Worm (Caenorhabditis elegans) whole organism, young adult: ENCODE measurements around the gene nhr-186.

ENCODE experiments used
- F22D6.2 ChIP-seq: sonication (generic microtip); optimal IDR thresholded peaks from 2 replicates; lab custom pipeline; 2016; ENCODE audit warnings: mild to moderate bottlenecking, missing genetic modification characterization, missing compliant biosample characterization
- F57A8.1 ChIP-seq: fragments of 200-800 bp; sonication (Bioruptor generic); optimal IDR thresholded peaks from 2 replicates; lab custom pipeline; 2018; ENCODE audit warnings: mild to moderate bottlenecking, missing genetic modification characterization, moderate library complexity, missing compliant biosample characterization
- Y53G8AR.9 ChIP-seq: fragments of 200-800 bp; sonication (Bioruptor generic); conservative IDR thresholded peaks from 2 replicates; pipeline ENCODE4 v1.3.6; 2022; ENCODE audit warnings: missing genetic modification reagents, missing genetic modification characterization, missing compliant biosample characterization
- ama-1 ChIP-seq, 3 experiments: fragments of 150-350 bp in 1 of 3; sonication (generic microtip) in 2 of 3; optimal IDR thresholded peaks; 2 replicates each; lab custom pipeline; 2014 to 2018; ENCODE audit warnings: missing biosample characterization in 2 of 3, missing genetic modification characterization in 2 of 3, missing genetic modification reagents in 2 of 3
- aptf-2 ChIP-seq: fragments of 200-800 bp; sonication (Bioruptor generic); conservative IDR thresholded peaks from 2 replicates; pipeline ENCODE4 v1.3.6; 2022; ENCODE audit warnings: missing genetic modification reagents, missing genetic modification characterization, missing compliant biosample characterization
- ets-4 ChIP-seq: fragments of 200-800 bp; sonication (Bioruptor generic); optimal IDR thresholded peaks from 2 replicates; lab custom pipeline; 2018; ENCODE audit warnings: mild to moderate bottlenecking, missing genetic modification characterization, missing compliant biosample characterization
- hlh-26 ChIP-seq: fragments of 200-800 bp; sonication (Bioruptor generic); conservative IDR thresholded peaks from 2 replicates; pipeline ENCODE4 v1.3.6; 2022; ENCODE audit warnings: missing genetic modification reagents, missing genetic modification characterization, missing compliant biosample characterization
- lin-35 ChIP-seq, 3 experiments: fragments of 150-350 bp in 2 of 3; sonication (generic microtip) in 1 of 3; optimal IDR thresholded peaks; 2 replicates each; lab custom pipeline; 2014 to 2018; ENCODE audit warnings: missing biosample characterization in 3 of 3, missing genetic modification characterization in 3 of 3, missing genetic modification reagents in 3 of 3
- lin-40 ChIP-seq: sonication (generic microtip); optimal IDR thresholded peaks from 2 replicates; lab custom pipeline; 2016; ENCODE audit warnings: missing genetic modification characterization, mild to moderate bottlenecking, missing compliant biosample characterization, missing genotype, missing genetic modification reagents
- madf-8 ChIP-seq: fragments of 200-800 bp; sonication (Bioruptor generic); conservative IDR thresholded peaks from 2 replicates; pipeline ENCODE4 v1.3.6; 2022; ENCODE audit warnings: missing genetic modification reagents, missing genetic modification characterization, missing compliant biosample characterization
- mel-28 ChIP-seq: sonication (generic microtip); optimal IDR thresholded peaks from 2 replicates; lab custom pipeline; 2016; ENCODE audit warnings: borderline replicate concordance, mild to moderate bottlenecking, missing genetic modification characterization, missing compliant biosample characterization
- snpc-4 ChIP-seq, 5 experiments: fragments of 150-350 bp in 1 of 5; sonication (generic microtip) in 4 of 5; optimal IDR thresholded peaks; 2 replicates each; lab custom pipeline; 2014 to 2018; ENCODE audit warnings: missing genetic modification characterization in 5 of 5, missing biosample characterization in 3 of 5, antibody characterized with exemption in 2 of 5, mild to moderate bottlenecking in 2 of 5, missing compliant biosample characterization in 2 of 5, missing genotype in 2 of 5, moderate library complexity in 2 of 5, missing genetic modification reagents in 1 of 5
- unc-62 ChIP-seq: fragments of 150-350 bp; optimal IDR thresholded peaks from 2 replicates; lab custom pipeline; 2014; ENCODE audit warnings: missing biosample characterization, missing genetic modification reagents, missing genetic modification characterization

- TF ChIP-seq hlh-26 (GFP tag; lab: Robert Waterston, UW) (no peak), ets-4 (GFP tag; lab: Kevin White, UChicago) (no peak), F57A8.1 (GFP tag; lab: Kevin White, UChicago) (no peak), lin-35 (GFP tag; optimal IDR thresholded peaks at IDR 0.05; lab: Kevin White, UChicago) (no peak), unc-62 (GFP tag; lab: Kevin White, UChicago) (no peak), F22D6.2 (tag; lab: Kevin White, UChicago) (no peak), snpc-4 (GFP tag; optimal IDR thresholded peaks at IDR 0.05; lab: Kevin White, UChicago) (no peak), snpc-4 (tag; optimal IDR thresholded peaks at IDR 0.05; lab: Kevin White, UChicago) (no peak), Y53G8AR.9 (no peak), mel-28 (tag; lab: Kevin White, UChicago) (no peak), ama-1 (optimal IDR thresholded peaks at IDR 0.05; lab: Kevin White, UChicago) (no peak), ama-1 (GFP tag; optimal IDR thresholded peaks at IDR 0.05; lab: Kevin White, UChicago) (no peak), madf-8 (GFP tag; lab: Robert Waterston, UW) (no peak), aptf-2 (GFP tag; lab: Robert Waterston, UW) (no peak), lin-40 (tag; lab: Kevin White, UChicago) (no peak)
Measured at ce11 chrV:3890761-3891160, 36.0 kb upstream of the nhr-186 start, which contains the start of gene C17E7.9.
